Worm (Caenorhabditis elegans) whole organism, young adult: ENCODE results near the gene sdf-9.

Experiments
- B0261.1 ChIP-seq: sonication (generic microtip); optimal IDR thresholded peaks from 2 replicates; lab custom pipeline; 2016; ENCODE audit warnings: mild to moderate bottlenecking, missing genetic modification characterization, moderate library complexity, missing compliant biosample characterization
- B0336.3 ChIP-seq: fragments of 200-800 bp; sonication (Bioruptor generic); IDR thresholded peaks from 2 replicates; pipeline ENCODE4 v1.3.6; 2022; ENCODE audit warnings: missing genetic modification characterization, missing compliant biosample characterization
- D2030.7 ChIP-seq: fragments of 200-800 bp; sonication (Bioruptor generic); IDR thresholded peaks from 2 replicates; pipeline ENCODE4 v1.3.6; 2022; ENCODE audit warnings: missing genetic modification reagents, missing genetic modification characterization, missing compliant biosample characterization
- F10E7.11 ChIP-seq: sonication (generic microtip); optimal IDR thresholded peaks from 2 replicates; lab custom pipeline; 2017; ENCODE audit warnings: mild to moderate bottlenecking, missing genetic modification characterization, moderate library complexity, missing compliant biosample characterization
- F23B12.7 ChIP-seq: sonication (generic microtip); optimal IDR thresholded peaks from 2 replicates; lab custom pipeline; 2017; ENCODE audit warnings: missing genetic modification characterization, mild to moderate bottlenecking, missing compliant biosample characterization, antibody characterized with exemption, moderate library complexity; ENCODE audit not compliant: insufficient read depth
- F33H1.4 ChIP-seq: fragments of 200-800 bp; sonication (Bioruptor generic); IDR thresholded peaks from 2 replicates; pipeline ENCODE4 v1.3.6; 2022; ENCODE audit warnings: missing genetic modification reagents, missing genetic modification characterization, missing compliant biosample characterization
- F52B5.7 ChIP-seq: sonication (generic microtip); optimal IDR thresholded peaks from 2 replicates; lab custom pipeline; 2016; ENCODE audit warnings: mild to moderate bottlenecking, missing genetic modification characterization, missing compliant biosample characterization
- F55B11.4 ChIP-seq: sonication (generic microtip); optimal IDR thresholded peaks from 2 replicates; lab custom pipeline; 2016; ENCODE audit warnings: missing compliant biosample characterization, missing genetic modification characterization, borderline replicate concordance; ENCODE audit not compliant: insufficient read depth
- K11D2.4 ChIP-seq: fragments of 200-800 bp; sonication (Bioruptor generic); IDR thresholded peaks from 2 replicates; pipeline ENCODE4 v1.3.6; 2022; ENCODE audit warnings: missing genetic modification reagents, missing genetic modification characterization, missing compliant biosample characterization
- K12H6.12 ChIP-seq: fragments of 200-800 bp; sonication (Bioruptor generic); optimal IDR thresholded peaks from 2 replicates; lab custom pipeline; 2018; ENCODE audit warnings: mild to moderate bottlenecking, missing genetic modification characterization, missing compliant biosample characterization
- Y53G8AR.9 ChIP-seq: fragments of 200-800 bp; sonication (Bioruptor generic); conservative IDR thresholded peaks from 2 replicates; pipeline ENCODE4 v1.3.6; 2022; ENCODE audit warnings: missing genetic modification reagents, missing genetic modification characterization, missing compliant biosample characterization
- ama-1 ChIP-seq, 3 experiments: fragments of 150-350 bp in 1 of 3; sonication (generic microtip) in 2 of 3; optimal IDR thresholded peaks; 2 replicates each; lab custom pipeline; 2014 to 2018; ENCODE audit warnings: missing biosample characterization in 2 of 3, missing genetic modification characterization in 2 of 3, missing genetic modification reagents in 2 of 3
- atf-7 ChIP-seq: sonication (generic microtip); optimal IDR thresholded peaks from 2 replicates; lab custom pipeline; 2017; ENCODE audit warnings: mild to moderate bottlenecking, missing genetic modification characterization, missing compliant biosample characterization
- attf-3 ChIP-seq: fragments of 200-800 bp; sonication (Bioruptor generic); conservative IDR thresholded peaks from 2 replicates; pipeline ENCODE4 v1.3.6; 2022; ENCODE audit warnings: missing genetic modification reagents, missing genetic modification characterization, missing compliant biosample characterization
- attf-5 ChIP-seq: fragments of 200-800 bp; sonication (Bioruptor generic); optimal IDR thresholded peaks from 2 replicates; lab custom pipeline; 2018; ENCODE audit warnings: mild to moderate bottlenecking, missing genetic modification characterization, missing compliant biosample characterization
- cebp-1 ChIP-seq, 2 experiments: fragments of 200-800 bp in 1 of 2; sonication (Bioruptor generic) in 1 of 2; sonication (generic microtip) in 1 of 2; IDR thresholded peaks in 1 of 2; optimal IDR thresholded peaks in 1 of 2; 2 replicates each; pipeline versions ENCODE4 v1.3.6 to Lab custom; 2017 to 2022; ENCODE audit warnings: missing compliant biosample characterization in 2 of 2, missing genetic modification characterization in 2 of 2, mild to moderate bottlenecking in 1 of 2, missing genetic modification reagents in 1 of 2, moderate library complexity in 1 of 2
- ceh-27 ChIP-seq: fragments of 200-800 bp; sonication (Bioruptor generic); optimal IDR thresholded peaks from 2 replicates; lab custom pipeline; 2018; ENCODE audit warnings: mild to moderate bottlenecking, missing genetic modification characterization, moderate library complexity, missing compliant biosample characterization
- ceh-79 ChIP-seq: sonication (generic microtip); optimal IDR thresholded peaks from 2 replicates; lab custom pipeline; 2017; ENCODE audit warnings: mild to moderate bottlenecking, missing genetic modification characterization, missing compliant biosample characterization
- dox-1 ChIP-seq: fragments of 200-800 bp; sonication (Bioruptor generic); IDR thresholded peaks from 2 replicates; pipeline ENCODE4 v1.3.6; 2022; ENCODE audit warnings: missing genetic modification reagents, missing genetic modification characterization, missing compliant biosample characterization
- dpff-1 ChIP-seq: sonication (generic microtip); optimal IDR thresholded peaks from 2 replicates; lab custom pipeline; 2017; ENCODE audit warnings: mild to moderate bottlenecking, missing genetic modification characterization, missing compliant biosample characterization
- dpl-1 ChIP-seq: fragments of 150-350 bp; optimal IDR thresholded peaks from 2 replicates; lab custom pipeline; 2014; ENCODE audit warnings: missing biosample characterization, missing genetic modification reagents, missing genetic modification characterization
- ets-4 ChIP-seq: fragments of 200-800 bp; sonication (Bioruptor generic); optimal IDR thresholded peaks from 2 replicates; lab custom pipeline; 2018; ENCODE audit warnings: mild to moderate bottlenecking, missing genetic modification characterization, missing compliant biosample characterization
- hmg-1.2 ChIP-seq: fragments of 200-800 bp; sonication (Bioruptor generic); IDR thresholded peaks from 2 replicates; pipeline ENCODE4 v1.3.6; 2022; ENCODE audit warnings: missing genetic modification reagents, missing genetic modification characterization, missing compliant biosample characterization
- hrde-1 ChIP-seq: sonication (generic microtip); optimal IDR thresholded peaks from 2 replicates; lab custom pipeline; 2016; ENCODE audit warnings: missing genetic modification characterization, mild to moderate bottlenecking, missing compliant biosample characterization, moderate library complexity, missing genotype, missing genetic modification reagents, borderline replicate concordance
- lin-40 ChIP-seq: sonication (generic microtip); optimal IDR thresholded peaks from 2 replicates; lab custom pipeline; 2016; ENCODE audit warnings: missing genetic modification characterization, mild to moderate bottlenecking, missing compliant biosample characterization, missing genotype, missing genetic modification reagents
- lir-1 ChIP-seq: fragments of 200-800 bp; sonication (Bioruptor generic); conservative IDR thresholded peaks from 2 replicates; pipeline ENCODE4 v1.3.6; 2022; ENCODE audit warnings: missing genetic modification reagents, missing genetic modification characterization, missing compliant biosample characterization
- madf-10 ChIP-seq: sonication (generic microtip); optimal IDR thresholded peaks from 2 replicates; lab custom pipeline; 2016; ENCODE audit warnings: mild to moderate bottlenecking, missing genetic modification characterization, missing compliant biosample characterization
- madf-3 ChIP-seq: fragments of 200-800 bp; sonication (Bioruptor generic); IDR thresholded peaks from 2 replicates; pipeline ENCODE4 v1.3.6; 2022; ENCODE audit warnings: missing genetic modification reagents, missing genetic modification characterization, missing compliant biosample characterization
- madf-8 ChIP-seq: fragments of 200-800 bp; sonication (Bioruptor generic); conservative IDR thresholded peaks from 2 replicates; pipeline ENCODE4 v1.3.6; 2022; ENCODE audit warnings: missing genetic modification reagents, missing genetic modification characterization, missing compliant biosample characterization
- mcd-1 ChIP-seq: fragments of 200-800 bp; sonication (Bioruptor generic); IDR thresholded peaks from 2 replicates; pipeline ENCODE4 v1.3.6; 2022; ENCODE audit warnings: missing genetic modification reagents, missing genetic modification characterization, missing compliant biosample characterization
- nfyb-1 ChIP-seq: fragments of 200-800 bp; sonication (Bioruptor generic); IDR thresholded peaks from 2 replicates; pipeline ENCODE4 v1.3.6; 2022; ENCODE audit warnings: missing genetic modification reagents, missing genetic modification characterization, missing compliant biosample characterization
- nhr-80 ChIP-seq: sonication (generic microtip); optimal IDR thresholded peaks from 2 replicates; lab custom pipeline; 2016; ENCODE audit warnings: missing genetic modification characterization, missing compliant biosample characterization
- nhr-90 ChIP-seq: sonication (generic microtip); optimal IDR thresholded peaks from 2 replicates; lab custom pipeline; 2016; ENCODE audit warnings: missing genotype, mild to moderate bottlenecking, missing genetic modification characterization, missing compliant biosample characterization
- rcor-1 ChIP-seq: fragments of 200-800 bp; sonication (Bioruptor generic); IDR thresholded peaks from 2 replicates; pipeline ENCODE4 v1.3.6; 2022; ENCODE audit warnings: missing genetic modification reagents, missing genetic modification characterization, missing compliant biosample characterization
- sea-2 ChIP-seq: fragments of 200-800 bp; sonication (Bioruptor generic); IDR thresholded peaks from 2 replicates; pipeline ENCODE4 v1.3.6; 2022; ENCODE audit warnings: missing genetic modification characterization, missing compliant biosample characterization
- snpc-1.1 ChIP-seq: sonication (generic microtip); optimal IDR thresholded peaks from 2 replicates; lab custom pipeline; 2017; ENCODE audit warnings: missing genetic modification characterization, mild to moderate bottlenecking, missing compliant biosample characterization, antibody characterized with exemption, moderate library complexity, missing genotype, missing genetic modification reagents; ENCODE audit not compliant: insufficient read depth
- snpc-4 ChIP-seq, 5 experiments: fragments of 150-350 bp in 1 of 5; sonication (generic microtip) in 4 of 5; optimal IDR thresholded peaks; 2 replicates each; lab custom pipeline; 2014 to 2018; ENCODE audit warnings: missing genetic modification characterization in 5 of 5, missing biosample characterization in 3 of 5, antibody characterized with exemption in 2 of 5, mild to moderate bottlenecking in 2 of 5, missing compliant biosample characterization in 2 of 5, missing genotype in 2 of 5, moderate library complexity in 2 of 5, missing genetic modification reagents in 1 of 5
- sptf-2 ChIP-seq: fragments of 200-800 bp; sonication (Bioruptor generic); optimal IDR thresholded peaks from 2 replicates; lab custom pipeline; 2018; ENCODE audit warnings: mild to moderate bottlenecking, missing genetic modification characterization, missing compliant biosample characterization
- tbp1 ChIP-seq: fragments of 200-800 bp; sonication (Bioruptor generic); optimal IDR thresholded peaks from 2 replicates; lab custom pipeline; 2018; ENCODE audit warnings: mild to moderate bottlenecking, missing genetic modification characterization, missing compliant biosample characterization
- ztf-22 ChIP-seq: fragments of 200-800 bp; sonication (Bioruptor generic); optimal IDR thresholded peaks from 2 replicates; lab custom pipeline; 2018; ENCODE audit warnings: mild to moderate bottlenecking, missing genetic modification characterization, moderate library complexity, missing compliant biosample characterization
- ztf-26 ChIP-seq: sonication (generic microtip); optimal IDR thresholded peaks from 2 replicates; lab custom pipeline; 2017; ENCODE audit warnings: missing genetic modification characterization, missing compliant biosample characterization

Gene sdf-9

DNA sequence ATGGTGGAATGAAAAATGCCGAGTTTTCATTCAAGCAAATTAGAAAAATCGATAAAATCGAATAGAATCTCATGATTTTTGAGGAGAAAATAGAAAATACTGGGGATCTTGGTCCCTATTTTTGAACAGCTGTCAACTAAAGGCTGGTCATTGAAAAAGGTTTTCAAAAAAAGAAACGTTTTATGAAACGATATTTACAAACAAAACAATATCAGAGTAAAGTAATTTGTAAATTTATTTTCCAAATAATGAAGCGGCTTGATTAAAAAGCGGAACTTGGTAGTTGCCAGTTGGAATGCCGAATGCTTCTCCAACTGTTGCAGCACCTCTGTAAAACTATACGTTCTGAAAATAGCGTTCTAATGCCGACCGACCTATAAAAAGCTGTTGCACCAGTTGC is 24.4 kb upstream of the sdf-9 start, which contains the start of gene F38A6.5:
TSS of gene F38A6.5 (minus strand) at position 101 of the 400 bp plus-strand sequence.
- TF ChIP-seq sptf-2 (GFP tag; lab: Kevin White, UChicago) (no peak), F10E7.11 (tag; lab: Kevin White, UChicago) (no peak)

DNA sequence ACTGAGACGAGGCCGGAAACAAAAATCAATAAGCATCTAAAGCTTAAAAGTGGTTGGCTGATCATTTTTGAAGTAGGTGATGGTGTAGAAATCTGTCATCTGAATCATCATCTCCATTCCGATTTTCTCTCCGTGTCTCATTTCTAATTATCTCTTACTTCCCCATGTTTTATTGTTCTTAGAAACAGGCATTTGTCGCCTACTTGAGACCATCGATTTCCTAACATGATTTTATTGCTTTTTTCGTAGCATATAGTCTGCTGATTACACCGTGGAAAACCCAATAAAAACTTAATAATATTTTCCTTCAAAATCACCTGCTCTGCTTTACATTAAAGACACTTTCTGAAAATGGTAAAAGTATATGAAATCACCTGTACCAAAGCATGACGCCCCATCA is 22.7 kb upstream of the sdf-9 start, which contains the start of gene F38A6.4:
TSS of gene F38A6.4 (minus strand) at position 101 of the 400 bp plus-strand sequence.
- TF ChIP-seq attf-3 (no peak), dpff-1 (no peak), madf-8 (GFP tag; lab: Robert Waterston, UW) (no peak), D2030.7 (GFP tag; lab: Robert Waterston, UW) (no peak), madf-3 (GFP tag; lab: Robert Waterston, UW) (no peak), snpc-1.1 (tag; lab: Kevin White, UChicago) (no peak), B0336.3 (GFP tag; lab: Robert Waterston, UW) (no peak), ceh-79 (tag; lab: Kevin White, UChicago) (no peak), ztf-26 (tag; lab: Kevin White, UChicago) (no peak), dpl-1 (GFP tag; lab: Kevin White, UChicago) (no peak), rcor-1 (GFP tag; lab: Robert Waterston, UW) (no peak), K12H6.12 (tag; lab: Kevin White, UChicago) (no peak), lir-1 (no peak), F55B11.4 (tag; lab: Kevin White, UChicago) (no peak), ets-4 (no peak), ama-1 (optimal IDR thresholded peaks at IDR 0.05; lab: Kevin White, UChicago) (no peak), ama-1 (GFP tag; optimal IDR thresholded peaks at IDR 0.05; lab: Kevin White, UChicago) (no peak)
- TF ChIP-seq, all 124 proteins: peak for 0

DNA sequence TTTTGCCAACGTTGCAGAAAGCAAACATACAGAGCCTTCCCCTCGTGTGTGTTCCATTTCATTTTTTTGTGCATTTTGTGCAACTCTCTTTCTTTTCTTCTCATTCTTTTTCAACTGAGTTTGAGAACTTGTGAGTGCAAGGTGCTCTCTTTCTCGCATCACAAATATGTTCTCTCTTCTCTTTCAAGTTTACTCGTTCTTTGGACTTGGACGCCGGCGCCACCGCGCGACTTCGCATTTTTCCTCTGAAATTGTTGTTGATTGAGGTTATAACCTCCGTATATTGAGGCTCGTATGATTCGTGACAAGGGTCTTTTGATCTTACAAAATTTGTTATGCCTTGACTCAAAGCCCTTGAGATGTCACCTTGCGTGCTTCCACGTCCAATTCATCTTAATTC is 21.3 kb upstream of the sdf-9 start:
- peak; percentile 81 for TF ChIP-seq ceh-27 (GFP tag; lab: Kevin White, UChicago)
- no peak for TF ChIP-seq sea-2
- peak; percentile 71 for TF ChIP-seq F23B12.7
- peak; percentile 99 for TF ChIP-seq madf-10 (tag; lab: Kevin White, UChicago)
- no peak for TF ChIP-seq B0261.1
- peak; percentile 40 for TF ChIP-seq tbp1 (GFP tag; lab: Kevin White, UChicago)
- no peak for TF ChIP-seq snpc-4 (GFP tag; optimal IDR thresholded peaks at IDR 0.05; lab: Kevin White, UChicago)
- peak in 1 of 4 experiments; percentile 4 for TF ChIP-seq snpc-4 (tag; optimal IDR thresholded peaks at IDR 0.05; lab: Kevin White, UChicago)
- no peak for TF ChIP-seq F52B5.7 (tag; lab: Kevin White, UChicago)
- 0 out of 2 replicates have a peak, but pooled peaks have one; percentile 33 for TF ChIP-seq B0336.3 (GFP tag; lab: Robert Waterston, UW)
- TF ChIP-seq nfyb-1 = peak; percentile 65; the same call in 1 of the 2 replicates
- TF ChIP-seq dox-1 = peak; percentile 27; the same call in 1 of the 2 replicates
- peak; percentile 70; the same call in 1 of the 2 replicates for TF ChIP-seq Y53G8AR.9 (GFP tag; lab: Robert Waterston, UW)
- peak; percentile 58 for TF ChIP-seq nhr-80 (tag; lab: Kevin White, UChicago)
- no peak for TF ChIP-seq atf-7 (tag; lab: Kevin White, UChicago)
- TF ChIP-seq nhr-90 = peak; percentile 17
- TF ChIP-seq F55B11.4 (tag; lab: Kevin White, UChicago) = no peak
- peak; percentile 61; the same call in 1 of the 2 replicates for TF ChIP-seq K11D2.4 (GFP tag; lab: Robert Waterston, UW)
- peak; percentile 21 for TF ChIP-seq K12H6.12 (tag; lab: Kevin White, UChicago)
- no peak for TF ChIP-seq F33H1.4 (GFP tag; lab: Robert Waterston, UW)
- 0 out of 2 replicates have a peak, but pooled peaks have one; percentile 29 for TF ChIP-seq mcd-1 (GFP tag; lab: Robert Waterston, UW)
- peak; percentile 55 for TF ChIP-seq hmg-1.2
- peak; percentile 10 for TF ChIP-seq attf-5
- TF ChIP-seq ztf-22 = peak; percentile 15
- TF ChIP-seq lin-40 (tag; lab: Kevin White, UChicago) = peak; percentile 58
- peak; percentile 60 for TF ChIP-seq ama-1 (optimal IDR thresholded peaks at IDR 0.05; lab: Kevin White, UChicago)
- TF ChIP-seq ama-1 (GFP tag; optimal IDR thresholded peaks at IDR 0.05; lab: Kevin White, UChicago) = no peak
- no peak for TF ChIP-seq hrde-1 (tag; lab: Kevin White, UChicago)
- TF ChIP-seq cebp-1 (GFP tag; IDR thresholded peaks at IDR 0.05; lab: Robert Waterston, UW) = 0 out of 2 replicates have a peak, but pooled peaks have one; percentile 14
- peak; percentile 75 for TF ChIP-seq cebp-1 (tag; optimal IDR thresholded peaks at IDR 0.05; lab: Kevin White, UChicago)
- TF ChIP-seq sptf-2 (GFP tag; lab: Kevin White, UChicago) = no peak
- peak; percentile 69; the same call in 1 of the 2 replicates for TF ChIP-seq madf-3 (GFP tag; lab: Robert Waterston, UW)
